Worm (Caenorhabditis elegans) whole organism, young adult: ENCODE results near the gene cyp-14A4.

Source experiments
- B0019.2 ChIP-seq: fragments of 200-800 bp; sonication (Bioruptor generic); conservative IDR thresholded peaks from 2 replicates; pipeline ENCODE4 v1.3.6; 2022; ENCODE audit warnings: missing genetic modification reagents, missing genetic modification characterization, missing compliant biosample characterization
- Y67H2A.10 ChIP-seq: fragments of 200-800 bp; sonication (Bioruptor generic); conservative IDR thresholded peaks from 2 replicates; pipeline ENCODE4 v1.3.6; 2022; ENCODE audit warnings: missing genetic modification reagents, missing genetic modification characterization, missing compliant biosample characterization
- egl-44 ChIP-seq: fragments of 200-800 bp; sonication (Bioruptor generic); IDR thresholded peaks from 2 replicates; pipeline ENCODE4 v1.3.6; 2022; ENCODE audit warnings: missing genetic modification reagents, missing genetic modification characterization, missing compliant biosample characterization
- lin-40 ChIP-seq: sonication (generic microtip); optimal IDR thresholded peaks from 2 replicates; lab custom pipeline; 2016; ENCODE audit warnings: missing genetic modification characterization, mild to moderate bottlenecking, missing compliant biosample characterization, missing genotype, missing genetic modification reagents
- mel-28 ChIP-seq: sonication (generic microtip); optimal IDR thresholded peaks from 2 replicates; lab custom pipeline; 2016; ENCODE audit warnings: borderline replicate concordance, mild to moderate bottlenecking, missing genetic modification characterization, missing compliant biosample characterization
- nfya-1 ChIP-seq: sonication (generic microtip); optimal IDR thresholded peaks from 2 replicates; lab custom pipeline; 2017; ENCODE audit warnings: antibody characterized with exemption, missing compliant biosample characterization, missing genetic modification characterization, borderline replicate concordance; ENCODE audit not compliant: insufficient read depth
- nhr-120 ChIP-seq: fragments of 200-800 bp; sonication (Bioruptor generic); IDR thresholded peaks from 2 replicates; pipeline ENCODE4 v1.3.6; 2022; ENCODE audit warnings: missing genetic modification characterization, missing compliant biosample characterization
- zfh-2 ChIP-seq: fragments of 200-800 bp; sonication (Bioruptor generic); conservative IDR thresholded peaks from 2 replicates; pipeline ENCODE4 v1.3.6; 2022; ENCODE audit warnings: missing genetic modification reagents, missing genetic modification characterization, missing compliant biosample characterization

ce11 chrX:13311641-13312423 is 27.8 kb upstream of the cyp-14A4 start, which contains the start of gene F46G10.1:
- TF ChIP-seq egl-44 = no peak
- TF ChIP-seq nfya-1 (tag; lab: Kevin White, UChicago) = no peak
- no peak for TF ChIP-seq zfh-2
- TF ChIP-seq B0019.2 (GFP tag; lab: Robert Waterston, UW) = no peak
- no peak for TF ChIP-seq mel-28
- no peak for TF ChIP-seq Y67H2A.10 (GFP tag; lab: Robert Waterston, UW)
- no peak for TF ChIP-seq lin-40 (tag; lab: Kevin White, UChicago)
- no peak for TF ChIP-seq nhr-120
